Fruit fly (Drosophila melanogaster) whole organism: ENCODE measurements around the gene Gbeta13F.

Source experiments
- CG8478 ChIP-seq: fragments of >200 bp; optimal IDR thresholded peaks from 2 replicates; lab custom pipeline; 2018; ENCODE audit warnings: inconsistent platforms
- Dll ChIP-seq: fragments of >200 bp; optimal IDR thresholded peaks from 2 replicates; lab custom pipeline; 2017
- EcR ChIP-seq, 2 experiments: fragments of >200 bp; optimal IDR thresholded peaks; 2 replicates each; lab custom pipeline; 2017; ENCODE audit warnings: missing biosample characterization in 2 of 2, missing genetic modification characterization in 2 of 2, missing genetic modification reagents in 2 of 2
- pan ChIP-seq: fragments of >200 bp; optimal IDR thresholded peaks from 2 replicates; lab custom pipeline; 2017
- psq ChIP-seq: fragments of >200 bp; optimal IDR thresholded peaks from 2 replicates; lab custom pipeline; 2017
- usp ChIP-seq: fragments of >200 bp; optimal IDR thresholded peaks from 2 replicates; lab custom pipeline; 2017; ENCODE audit warnings: missing biosample characterization, missing genetic modification characterization, mixed read lengths

The Gbeta13F gene

DNA sequence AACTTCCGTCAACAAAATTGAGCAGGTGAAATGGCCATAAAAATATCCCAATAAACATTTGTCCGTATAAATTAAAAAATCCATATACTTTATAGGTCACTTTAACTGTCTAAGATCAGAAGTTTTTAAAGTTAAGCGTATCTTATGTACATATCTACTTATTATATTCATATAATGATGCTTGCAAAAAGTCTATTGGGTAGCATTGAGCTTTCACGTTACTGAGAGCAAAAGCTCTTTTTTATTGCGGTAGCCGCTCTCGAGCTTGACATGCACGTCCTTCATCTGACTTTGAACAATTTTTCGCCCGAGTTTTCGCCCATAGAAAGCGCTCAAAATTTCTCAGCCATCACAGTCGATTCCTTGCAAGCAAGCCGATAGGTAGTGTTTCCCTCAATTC, 7.9 kb downstream of the Gbeta13F start, which contains the start of gene Gapdh2:
TSS of gene Gapdh2 (plus strand) at position 283 of the 400 bp plus-strand sequence.
- no peak for TF ChIP-seq psq
- no peak for TF ChIP-seq usp
- TF ChIP-seq Dll (lab: Kevin White, UChicago): no peak
- no peak for TF ChIP-seq CG8478 (lab: Kevin White, UChicago)
- TF ChIP-seq pan (lab: Kevin White, UChicago): no peak
- TF ChIP-seq EcR (GFP tag; optimal IDR thresholded peaks at IDR 0.05; lab: Kevin White, UChicago): no peak

DNA sequence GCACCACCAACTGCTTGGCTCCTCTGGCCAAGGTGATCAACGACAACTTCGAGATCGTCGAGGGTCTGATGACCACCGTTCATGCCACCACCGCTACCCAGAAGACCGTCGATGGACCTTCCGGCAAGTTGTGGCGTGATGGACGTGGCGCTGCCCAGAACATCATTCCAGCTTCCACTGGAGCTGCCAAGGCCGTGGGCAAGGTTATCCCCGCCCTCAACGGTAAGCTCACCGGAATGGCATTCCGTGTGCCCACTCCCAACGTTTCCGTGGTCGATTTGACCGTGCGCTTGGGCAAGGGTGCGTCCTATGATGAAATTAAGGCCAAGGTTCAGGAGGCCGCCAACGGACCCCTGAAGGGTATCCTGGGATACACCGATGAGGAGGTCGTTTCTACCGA, 8.9 kb downstream of the Gbeta13F start:
- no peak for TF ChIP-seq CG8478 (lab: Kevin White, UChicago)
- TF ChIP-seq psq: no peak
- TF ChIP-seq usp: no peak
- TF ChIP-seq Dll (lab: Kevin White, UChicago): no peak
- no peak for TF ChIP-seq pan (lab: Kevin White, UChicago)
- TF ChIP-seq EcR (GFP tag; optimal IDR thresholded peaks at IDR 0.05; lab: Kevin White, UChicago): no peak

DNA sequence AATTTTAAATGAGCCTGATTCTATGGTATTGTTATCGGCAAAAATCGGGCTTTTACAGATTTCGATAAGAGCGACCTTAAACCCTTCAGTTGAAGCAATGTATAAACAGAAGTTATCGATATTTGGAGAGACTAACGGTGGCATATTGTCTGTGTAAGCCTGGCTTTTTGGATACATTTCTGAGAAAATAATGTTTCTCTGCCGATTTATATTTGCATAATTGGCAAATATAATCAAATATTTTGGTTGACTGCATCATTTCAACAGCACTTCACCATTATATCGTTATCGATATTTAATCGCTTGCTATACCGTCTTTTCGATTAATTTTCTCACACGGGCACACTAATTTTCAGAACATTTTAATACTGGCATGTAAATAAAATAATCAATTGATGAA, 9.9 kb downstream of the Gbeta13F start, which contains the start of gene CG16952:
TSS of gene CG16952 (plus strand) at position 341 of the 400 bp plus-strand sequence.
- no peak for TF ChIP-seq psq
- no peak for TF ChIP-seq usp
- TF ChIP-seq pan (lab: Kevin White, UChicago): no peak
- no peak for TF ChIP-seq Dll (lab: Kevin White, UChicago)
- TF ChIP-seq CG8478 (lab: Kevin White, UChicago): no peak
- TF ChIP-seq EcR (GFP tag; optimal IDR thresholded peaks at IDR 0.05; lab: Kevin White, UChicago): no peak

DNA sequence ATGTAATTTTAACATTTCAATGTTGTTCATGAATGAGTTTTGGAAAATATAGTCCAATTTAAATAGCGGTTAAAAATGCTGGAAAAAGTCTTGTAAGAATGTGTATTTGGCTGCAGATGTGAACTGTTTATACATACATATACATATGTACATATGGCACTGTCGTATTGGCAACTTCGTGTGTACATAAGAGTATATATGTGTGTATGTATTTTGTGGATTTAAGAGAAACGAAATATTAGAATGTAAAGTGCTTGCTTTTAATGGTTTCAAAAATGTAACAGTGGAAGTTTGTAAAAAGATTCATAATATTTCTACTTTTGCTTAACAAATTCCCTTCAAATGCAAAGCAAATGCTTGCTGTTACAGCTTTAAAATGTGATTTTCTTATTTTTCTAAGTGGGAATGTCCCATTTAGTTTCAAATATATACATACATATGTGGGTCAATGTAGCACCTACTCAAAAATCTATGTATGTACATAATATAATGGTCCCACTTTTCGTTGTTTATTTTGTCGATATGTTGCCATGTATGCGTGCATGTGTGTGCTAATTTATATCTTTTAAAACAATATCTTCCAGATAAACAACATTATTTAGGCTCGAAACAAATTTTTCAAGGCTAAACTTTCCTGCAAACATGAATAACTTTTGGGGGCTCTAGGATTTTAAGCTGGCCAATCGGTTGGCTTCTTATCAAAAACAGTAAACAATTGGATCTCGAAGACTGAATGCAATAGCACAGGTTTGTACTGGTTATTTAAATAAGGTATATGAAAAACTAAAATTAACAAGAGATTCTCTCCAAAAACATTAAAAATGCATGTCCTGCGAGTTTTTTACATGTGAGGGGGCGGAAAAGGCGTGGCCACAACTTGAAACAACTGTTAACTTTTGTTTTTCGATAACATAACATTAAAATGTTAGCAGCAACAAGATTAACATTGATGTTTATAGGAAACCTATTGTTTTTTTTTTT, 11.2 kb downstream of the Gbeta13F start:
- TF ChIP-seq EcR (GFP tag; optimal IDR thresholded peaks at IDR 0.05; lab: Kevin White, UChicago) (no peak), pan (lab: Kevin White, UChicago) (no peak), Dll (lab: Kevin White, UChicago) (no peak), psq (no peak), CG8478 (lab: Kevin White, UChicago) (no peak), usp (no peak)

DNA sequence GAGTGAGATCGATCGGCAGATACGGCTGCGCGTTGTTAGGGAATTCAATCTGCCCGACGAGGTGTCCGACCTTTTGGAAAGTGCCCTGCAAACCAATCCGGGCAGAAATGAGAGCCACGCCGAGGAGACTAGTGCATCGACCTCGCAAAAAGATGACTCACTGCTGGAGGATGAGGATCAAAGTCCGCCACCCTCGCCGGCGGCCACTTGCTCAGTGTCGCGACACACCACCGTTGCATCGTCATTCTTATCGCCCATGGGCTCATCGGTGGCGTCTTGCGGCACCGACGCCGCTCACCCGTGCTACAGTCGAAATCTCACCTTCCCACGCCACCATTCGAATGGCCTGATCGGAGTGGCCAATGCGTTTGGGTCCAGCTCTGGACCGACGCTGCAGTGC, 14.5 kb downstream of the Gbeta13F start:
- no peak for TF ChIP-seq Dll (lab: Kevin White, UChicago)

DNA sequence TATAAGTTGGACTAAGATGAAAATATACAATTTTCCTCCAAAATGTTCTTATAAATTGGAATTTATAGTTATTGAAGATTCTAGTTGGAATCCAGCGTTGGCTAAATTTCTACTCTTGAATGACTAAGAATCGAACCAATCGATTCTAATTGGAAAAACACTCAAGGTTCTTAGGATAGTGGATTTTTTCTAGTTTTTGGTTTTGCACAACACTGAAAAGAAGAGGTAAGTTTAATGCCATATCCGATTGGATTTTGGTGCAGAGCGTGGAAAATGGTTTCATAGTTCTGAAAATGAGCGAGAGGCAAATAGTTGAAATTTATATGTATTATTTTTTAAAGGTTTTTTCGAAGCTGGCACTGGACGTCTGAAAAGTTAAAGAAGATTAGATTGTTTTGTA, 15.7 kb downstream of the Gbeta13F start:
- TF ChIP-seq pan (lab: Kevin White, UChicago): no peak
- no peak for TF ChIP-seq psq
- no peak for TF ChIP-seq Dll (lab: Kevin White, UChicago)
- TF ChIP-seq CG8478 (lab: Kevin White, UChicago): no peak
- no peak for TF ChIP-seq EcR (GFP tag; optimal IDR thresholded peaks at IDR 0.05; lab: Kevin White, UChicago)
- no peak for TF ChIP-seq usp

DNA sequence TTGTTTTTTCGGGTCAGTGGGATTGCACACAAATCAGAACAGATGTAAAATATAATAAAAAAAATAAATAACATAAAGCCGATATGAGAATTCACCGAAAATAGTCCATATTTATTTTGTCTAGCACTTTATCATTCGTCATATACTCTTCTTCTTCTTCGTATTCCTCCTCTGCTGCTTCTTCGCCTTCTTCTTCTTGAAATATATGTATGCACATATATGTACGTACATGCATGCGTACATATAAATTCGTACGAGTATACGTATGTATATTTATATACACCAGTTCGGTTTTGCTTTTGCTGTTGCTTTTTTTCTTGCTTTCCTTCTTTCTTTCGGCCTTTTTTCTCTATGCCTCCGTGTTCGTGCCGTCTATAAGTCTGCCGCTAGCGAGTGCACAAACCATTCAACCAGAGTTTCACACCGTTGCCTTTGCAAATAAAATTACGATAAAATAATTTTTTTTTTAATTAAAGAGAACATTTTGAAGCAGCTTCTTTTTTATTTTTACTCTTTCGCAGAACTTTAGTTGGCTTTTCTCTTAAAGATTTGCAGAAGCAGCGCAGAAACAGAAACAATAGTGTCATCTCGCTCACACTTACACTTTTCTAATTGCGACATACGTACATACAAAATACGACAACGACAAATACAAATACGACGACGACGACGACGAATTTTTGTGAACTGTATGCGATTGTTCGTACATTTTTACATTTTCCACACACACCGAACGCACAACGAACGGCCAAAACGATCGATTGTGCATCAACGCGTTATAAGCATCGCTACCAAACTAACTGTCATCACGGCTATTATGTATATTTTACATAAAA, 26.7 kb downstream of the Gbeta13F start:
- TF ChIP-seq pan (lab: Kevin White, UChicago) (no peak), Dll (lab: Kevin White, UChicago) (no peak), EcR (GFP tag; optimal IDR thresholded peaks at IDR 0.05; lab: Kevin White, UChicago) (no peak), psq (no peak), CG8478 (lab: Kevin White, UChicago) (no peak), usp (no peak)

DNA sequence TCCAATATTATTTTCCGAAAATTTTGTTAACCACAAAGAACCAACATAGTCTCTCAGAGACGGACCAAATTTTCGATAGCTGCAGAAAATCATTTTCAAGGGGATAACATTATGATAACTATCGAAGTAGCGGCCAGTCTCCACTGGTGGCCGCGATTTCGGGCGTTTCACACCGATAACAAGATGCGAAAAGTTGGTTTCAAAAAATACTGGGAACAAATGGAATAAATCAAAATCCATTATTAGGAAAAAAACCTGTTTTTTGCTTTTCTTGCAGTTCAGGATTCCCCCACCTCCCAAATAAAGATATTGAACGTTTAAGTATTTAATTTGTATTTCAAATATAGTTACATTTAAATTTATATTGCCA, 27.3 kb downstream of the Gbeta13F start, which contains the start of gene tay:
TSS of gene tay (minus strand) at position 65 of the 370 bp plus-strand sequence.
- TF ChIP-seq psq (no peak), CG8478 (lab: Kevin White, UChicago) (no peak), pan (lab: Kevin White, UChicago) (no peak), Dll (lab: Kevin White, UChicago) (no peak), usp (no peak), EcR (GFP tag; optimal IDR thresholded peaks at IDR 0.05; lab: Kevin White, UChicago) (no peak)

DNA sequence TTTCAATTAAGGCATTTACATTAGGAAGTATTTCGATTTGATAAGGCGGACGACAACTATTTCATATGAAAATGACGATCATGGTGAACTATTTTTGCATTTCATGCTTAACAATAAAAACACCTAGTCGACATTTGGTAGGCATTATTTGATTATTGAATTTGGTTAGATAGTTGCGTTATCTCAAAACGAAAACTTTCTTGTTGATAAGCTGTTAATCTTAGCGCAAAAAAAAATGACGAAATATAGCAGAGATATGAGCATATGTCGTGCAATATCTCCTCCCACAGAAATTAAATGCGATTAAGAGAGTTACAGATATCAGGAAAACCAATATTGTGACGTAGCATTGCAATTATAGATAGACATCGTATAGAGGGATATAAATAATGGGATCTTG, 28.8 kb downstream of the Gbeta13F start:
- TF ChIP-seq psq (no peak), pan (lab: Kevin White, UChicago) (no peak), usp (no peak), EcR (GFP tag; optimal IDR thresholded peaks at IDR 0.05; lab: Kevin White, UChicago) (no peak), CG8478 (lab: Kevin White, UChicago) (no peak), Dll (lab: Kevin White, UChicago) (no peak)

DNA sequence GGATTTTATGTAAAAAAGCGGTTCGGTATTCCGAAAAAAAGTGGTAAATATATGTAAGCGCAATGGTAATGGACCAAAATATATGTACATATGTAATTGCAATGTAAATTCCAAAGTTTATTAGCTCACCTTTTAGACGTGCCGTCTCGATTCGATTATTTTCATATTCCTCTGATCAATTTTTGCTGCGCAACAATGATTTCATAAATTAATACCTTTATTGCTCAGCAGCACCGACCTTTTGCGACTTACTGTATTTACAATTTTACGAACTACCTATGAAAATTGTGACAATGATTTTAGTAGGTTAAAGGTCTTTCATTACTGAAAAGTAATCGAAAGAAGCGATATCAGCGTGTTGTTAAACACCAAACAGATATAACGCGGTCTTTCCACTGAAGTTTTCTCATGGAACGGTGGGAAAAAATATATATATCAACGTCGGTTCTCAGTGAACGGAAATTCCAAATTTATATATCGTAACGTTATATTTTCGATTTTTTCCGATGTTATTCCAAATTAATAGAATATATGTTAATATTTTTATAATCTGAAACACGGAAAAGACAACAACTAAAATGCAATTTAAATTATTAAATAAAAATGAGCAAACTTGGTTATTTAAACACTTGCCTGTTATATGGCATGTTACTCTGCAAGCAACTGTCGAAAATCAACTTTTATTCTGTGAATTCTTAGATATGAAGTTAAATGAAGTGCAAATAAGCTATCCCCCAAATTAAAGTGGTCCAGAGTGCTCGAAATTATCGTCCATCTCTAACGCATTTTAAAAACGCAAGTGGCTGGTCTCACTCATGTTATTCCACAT, 30.1 kb downstream of the Gbeta13F start, which contains the start of the genes MSBP and CG15916:
TSS of gene MSBP (minus strand) at position 330 of the 829 bp plus-strand sequence.
TSS of gene CG15916 (plus strand) at position 810 of the 829 bp plus-strand sequence.
- TF ChIP-seq psq: no peak
- TF ChIP-seq EcR (GFP tag; optimal IDR thresholded peaks at IDR 0.05; lab: Kevin White, UChicago): no peak
- no peak for TF ChIP-seq Dll (lab: Kevin White, UChicago)
- TF ChIP-seq usp: no peak
- TF ChIP-seq CG8478 (lab: Kevin White, UChicago): no peak
- TF ChIP-seq pan (lab: Kevin White, UChicago): no peak
